Worm (Caenorhabditis elegans) whole organism, L4 larva: Measurements from ENCODE around the gene F27C8.3.
"Not testable (repeated sequence)": the region's sequence is repeated elsewhere in the genome, so short reads cannot be mapped to it uniquely, and the experiment has no call there.

ENCODE experiments used
- lin-39 ChIP-seq: fragments of 150-350 bp; optimal IDR thresholded peaks from 2 replicates; lab custom pipeline; 2014; ENCODE audit warnings: missing biosample characterization, missing genetic modification reagents, missing genetic modification characterization
- lir-3 ChIP-seq: sonication (generic microtip); optimal IDR thresholded peaks from 2 replicates; lab custom pipeline; 2016; ENCODE audit warnings: mild to moderate bottlenecking, missing genetic modification characterization, missing compliant biosample characterization
- snpc-1.2 ChIP-seq: fragments of 200-800 bp; sonication (Bioruptor generic); IDR thresholded peaks from 2 replicates; pipeline ENCODE4 v1.3.6; 2022; ENCODE audit warnings: missing genetic modification reagents, missing genetic modification characterization, missing compliant biosample characterization
- unc-62 ChIP-seq, 3 experiments: fragments of 150-350 bp in 1 of 3; sonication (generic microtip); optimal IDR thresholded peaks in 2 of 3; peaks in 1 of 3; 1 replicate in 1 of 3; 2 replicates in 2 of 3; lab custom pipeline; 2014 to 2017; ENCODE audit warnings: missing biosample characterization in 3 of 3, missing genetic modification characterization in 3 of 3, missing genetic modification reagents in 3 of 3, missing genotype in 1 of 3

DNA sequence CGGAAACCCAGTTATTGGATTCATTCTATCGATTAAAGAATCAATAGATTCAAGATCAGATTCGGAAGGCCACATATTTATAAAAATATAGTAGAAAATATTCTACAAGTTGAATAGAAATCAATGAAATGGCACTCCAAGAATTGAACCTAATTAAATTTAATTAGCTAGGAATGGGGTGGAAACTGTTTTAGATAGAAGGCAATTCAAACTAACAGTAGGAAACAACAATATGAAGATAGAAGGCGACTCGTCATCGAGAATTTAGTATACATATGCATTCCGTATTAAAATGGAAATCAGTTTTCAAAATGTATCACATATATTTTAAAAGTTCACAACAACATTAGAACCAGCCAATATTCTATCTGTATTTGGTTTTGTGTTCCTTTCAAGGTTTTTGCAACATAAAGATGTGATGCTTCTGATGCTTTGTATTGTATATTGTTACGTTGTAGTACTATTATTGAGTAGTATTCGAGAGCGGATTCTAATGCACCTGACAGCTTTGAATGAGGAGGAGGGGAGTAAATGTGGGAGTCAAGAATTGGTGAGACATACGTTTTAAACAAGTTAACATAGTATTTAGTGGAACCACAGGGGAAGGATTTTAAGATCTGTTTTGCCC, at the start of gene F27C8.3, which contains the start of gene F27C8.2:
- not testable (repeated sequence) for TF ChIP-seq lir-3; lin-39; unc-62 (tag; optimal IDR thresholded peaks at IDR 0.05; lab: Kevin White, UChicago); snpc-1.2 (GFP tag; lab: Robert Waterston, UW)
- peak in 1 of 2 experiments; percentile 4 for TF ChIP-seq unc-62 (GFP tag; optimal IDR thresholded peaks at IDR 0.05 in 1 of 2; lab: Kevin White, UChicago)
